Worm (Caenorhabditis elegans) whole organism, L4 larva: ENCODE results near the gene M04D8.8.

ENCODE experiments used
- F26F4.8 ChIP-seq: fragments of 200-800 bp; sonication (Bioruptor generic); conservative IDR thresholded peaks from 2 replicates; pipeline ENCODE4 v1.3.6; 2022; ENCODE audit warnings: missing genetic modification characterization, missing compliant biosample characterization
- F49E8.2 ChIP-seq: sonication (generic microtip); optimal IDR thresholded peaks from 2 replicates; lab custom pipeline; 2016; ENCODE audit warnings: missing compliant biosample characterization, mild to moderate bottlenecking, missing genetic modification characterization, borderline replicate concordance
- ceh-32 ChIP-seq: sonication (generic microtip); optimal IDR thresholded peaks from 2 replicates; lab custom pipeline; 2016; ENCODE audit warnings: mild to moderate bottlenecking, missing genetic modification characterization, missing compliant biosample characterization; ENCODE audit not compliant: poor library complexity
- daf-19 ChIP-seq: fragments of 200-800 bp; sonication (Bioruptor generic); conservative IDR thresholded peaks from 2 replicates; pipeline ENCODE4 v1.3.6; 2022; ENCODE audit warnings: missing genetic modification characterization, missing compliant biosample characterization
- fos-1 ChIP-seq: fragments of 150-350 bp; optimal IDR thresholded peaks from 2 replicates; lab custom pipeline; 2014; ENCODE audit warnings: missing biosample characterization, missing genetic modification characterization
- lin-13 ChIP-seq: fragments of 150-350 bp; optimal IDR thresholded peaks from 2 replicates; lab custom pipeline; 2014; ENCODE audit warnings: missing biosample characterization, missing genetic modification reagents, missing genetic modification characterization
- lin-15B ChIP-seq: fragments of 150-350 bp; sonication (generic microtip); optimal IDR thresholded peaks from 3 replicates; lab custom pipeline; 2014; ENCODE audit warnings: missing biosample characterization, missing genetic modification characterization
- nhr-237 ChIP-seq: sonication (generic microtip); optimal IDR thresholded peaks from 2 replicates; lab custom pipeline; 2017; ENCODE audit warnings: missing biosample characterization, missing genetic modification characterization

DNA sequence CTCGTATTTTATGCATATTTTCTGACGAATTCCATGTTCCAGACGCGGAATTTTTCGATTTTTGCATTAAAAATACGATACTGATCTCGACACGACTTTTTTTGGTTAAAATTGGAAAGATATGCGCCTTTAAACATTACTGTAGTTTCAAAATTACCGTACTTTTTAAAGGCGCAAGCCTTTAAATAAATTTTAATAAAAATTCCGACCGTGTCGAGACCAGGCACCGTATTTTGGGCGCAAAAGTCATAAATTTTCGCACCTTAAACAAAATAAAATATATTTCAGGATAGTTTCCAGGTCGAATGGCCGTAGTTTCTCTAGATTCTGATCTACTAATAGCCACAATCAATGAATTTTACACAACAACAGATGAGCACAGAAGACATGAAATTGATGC is 35.3 kb downstream of the M04D8.8 start, which contains the start of gene T16G12.6:
- no peak for TF ChIP-seq daf-19
- no peak for TF ChIP-seq fos-1 (tag; lab: Kevin White, UChicago)
- no peak for TF ChIP-seq F49E8.2
- no peak for TF ChIP-seq lin-15B
- no peak for TF ChIP-seq F26F4.8
- TF ChIP-seq ceh-32 (tag; lab: Kevin White, UChicago): no peak
- no peak for TF ChIP-seq lin-13 (GFP tag; lab: Kevin White, UChicago)
- no peak for TF ChIP-seq nhr-237 (tag; lab: Kevin White, UChicago)
